Fruit fly (Drosophila melanogaster) whole organism, embryonic: Measurements from ENCODE around the gene CG7985.
A peak's percentile ranks its signal among the peaks of the same experiment; 100 is the strongest.

Experiments
- Abd-B ChIP-seq: fragments of 200-800 bp; sonication (Bioruptor generic); optimal IDR thresholded peaks from 2 replicates; lab custom pipeline; 2018; ENCODE audit warnings: missing biosample characterization, mild to moderate bottlenecking, missing genetic modification characterization, moderate library complexity
- Blimp-1 ChIP-seq: fragments of 200-800 bp; sonication (Bioruptor generic); optimal IDR thresholded peaks from 3 replicates; lab custom pipeline; 2018; ENCODE audit warnings: missing biosample characterization, missing genetic modification characterization, mild to moderate bottlenecking, moderate library complexity, missing genetic modification reagents
- CG11085 ChIP-seq: fragments of 200-800 bp; sonication (Bioruptor generic); IDR thresholded peaks from 2 replicates; pipeline ENCODE4 v1.3.6; 2022; ENCODE audit warnings: missing biosample characterization, missing genetic modification characterization
- CG12236 ChIP-seq: fragments of 200-800 bp; sonication (Bioruptor generic); optimal IDR thresholded peaks from 2 replicates; lab custom pipeline; 2016; ENCODE audit warnings: missing biosample characterization, missing genetic modification characterization
- CG12744 ChIP-seq: fragments of 200-800 bp; sonication (Bioruptor generic); optimal IDR thresholded peaks from 2 replicates; lab custom pipeline; 2016; ENCODE audit warnings: missing biosample characterization, missing genetic modification characterization
- CG17385 ChIP-seq: fragments of 200-800 bp; sonication (Bioruptor generic); optimal IDR thresholded peaks from 3 replicates; lab custom pipeline; 2018; ENCODE audit warnings: missing biosample characterization, mild to moderate bottlenecking, missing genetic modification characterization
- CG17802 ChIP-seq: fragments of 200-800 bp; sonication (Bioruptor generic); optimal IDR thresholded peaks from 2 replicates; lab custom pipeline; 2018; ENCODE audit warnings: missing biosample characterization, mild to moderate bottlenecking, missing genetic modification characterization, moderate library complexity
- CG18619 ChIP-seq: fragments of 200-800 bp; sonication (Bioruptor generic); optimal IDR thresholded peaks from 3 replicates; lab custom pipeline; 2017; ENCODE audit warnings: missing biosample characterization, mild to moderate bottlenecking, missing genetic modification characterization
- CG2678 ChIP-seq: fragments of 200-800 bp; sonication (Bioruptor generic); optimal IDR thresholded peaks from 3 replicates; lab custom pipeline; 2019; ENCODE audit warnings: missing biosample characterization, mild to moderate bottlenecking, missing genetic modification characterization, moderate library complexity
- CG2889 ChIP-seq: fragments of 200-800 bp; sonication (Bioruptor generic); IDR thresholded peaks from 3 replicates; pipeline ENCODE4 v1.3.6; 2022; ENCODE audit warnings: missing biosample characterization, missing genetic modification characterization
- CG30431 ChIP-seq: fragments of 200-800 bp; sonication (Bioruptor generic); optimal IDR thresholded peaks from 2 replicates; lab custom pipeline; 2017; ENCODE audit warnings: missing biosample characterization, missing genetic modification characterization
- CG31388 ChIP-seq: fragments of 200-800 bp; sonication (Bioruptor generic); optimal IDR thresholded peaks from 2 replicates; lab custom pipeline; 2016; ENCODE audit warnings: missing biosample characterization, missing genetic modification characterization
- CG32767 ChIP-seq: fragments of 200-800 bp; sonication (Bioruptor generic); IDR thresholded peaks from 2 replicates; pipeline ENCODE4 v1.3.6; 2022; ENCODE audit warnings: missing biosample characterization, missing genetic modification characterization
- CG3281 ChIP-seq: fragments of 200-800 bp; sonication (Bioruptor generic); optimal IDR thresholded peaks from 3 replicates; lab custom pipeline; 2017; ENCODE audit warnings: missing biosample characterization, mild to moderate bottlenecking, missing genetic modification characterization
- CG34224 ChIP-seq: fragments of 200-800 bp; sonication (Bioruptor generic); IDR thresholded peaks from 3 replicates; pipeline ENCODE4 v1.3.6; 2022; ENCODE audit warnings: missing biosample characterization, missing genetic modification characterization; ENCODE audit not compliant: partially characterized antibody
- CG4282 ChIP-seq: fragments of 200-800 bp; sonication (Bioruptor generic); optimal IDR thresholded peaks from 2 replicates; lab custom pipeline; 2016; ENCODE audit warnings: missing biosample characterization, missing genetic modification characterization
- CG8290 ChIP-seq, 3 experiments: fragments of 200-800 bp; sonication (Bioruptor generic); optimal IDR thresholded peaks; 2 replicates each; lab custom pipeline; 2016 to 2019; ENCODE audit warnings: missing biosample characterization in 3 of 3, missing genetic modification characterization in 3 of 3, mild to moderate bottlenecking in 2 of 3, moderate library complexity in 1 of 3
- CoRest ChIP-seq: fragments of 200-800 bp; sonication (Bioruptor generic); optimal IDR thresholded peaks from 3 replicates; lab custom pipeline; 2018; ENCODE audit warnings: missing biosample characterization, mild to moderate bottlenecking, missing genetic modification characterization, moderate library complexity
- D19A ChIP-seq: fragments of 200-800 bp; optimal IDR thresholded peaks from 3 replicates; lab custom pipeline; 2019; ENCODE audit warnings: missing biosample characterization, mild to moderate bottlenecking, missing genetic modification characterization, moderate library complexity
- Dbx ChIP-seq: fragments of 200-800 bp; sonication (Bioruptor generic); IDR thresholded peaks from 3 replicates; pipeline ENCODE4 v1.3.6; 2022; ENCODE audit warnings: missing biosample characterization, missing genetic modification characterization
- Dip3 ChIP-seq: fragments of 200-800 bp; sonication (Bioruptor generic); optimal IDR thresholded peaks from 3 replicates; lab custom pipeline; 2016; ENCODE audit warnings: missing biosample characterization, missing genetic modification characterization
- Doc2 ChIP-seq: fragments of 200-800 bp; sonication (Bioruptor generic); IDR thresholded peaks from 2 replicates; pipeline ENCODE4 v1.3.6; 2022; ENCODE audit warnings: missing biosample characterization, missing genetic modification characterization
- Dp ChIP-seq: fragments of 200-800 bp; sonication (Bioruptor generic); optimal IDR thresholded peaks from 2 replicates; lab custom pipeline; 2018; ENCODE audit warnings: missing biosample characterization, mild to moderate bottlenecking, missing genetic modification characterization, moderate library complexity
- H15 ChIP-seq: fragments of 200-800 bp; sonication (Bioruptor generic); IDR thresholded peaks from 3 replicates; pipeline ENCODE4 v1.3.6; 2022; ENCODE audit warnings: missing biosample characterization, missing genetic modification characterization
- HLH3B ChIP-seq: fragments of 200-800 bp; sonication (Bioruptor generic); IDR thresholded peaks from 2 replicates; pipeline ENCODE4 v1.3.6; 2022; ENCODE audit warnings: missing biosample characterization, missing genetic modification characterization
- HLHmδ ChIP-seq: fragments of 200-800 bp; sonication (Bioruptor generic); optimal IDR thresholded peaks from 2 replicates; lab custom pipeline; 2018; ENCODE audit warnings: missing biosample characterization, mild to moderate bottlenecking, missing genetic modification characterization, moderate library complexity
- Hey ChIP-seq: fragments of 200-800 bp; sonication (Bioruptor generic); optimal IDR thresholded peaks from 3 replicates; lab custom pipeline; 2018; ENCODE audit warnings: missing biosample characterization, mild to moderate bottlenecking, missing genetic modification characterization
- Hr78 ChIP-seq, 2 experiments: fragments of 200-800 bp in 1 of 2; fragments of >200 bp in 1 of 2; sonication (Bioruptor generic) in 1 of 2; optimal IDR thresholded peaks; 2 replicates each; lab custom pipeline; 2017 to 2019; ENCODE audit warnings: missing biosample characterization in 2 of 2, missing genetic modification characterization in 2 of 2, mild to moderate bottlenecking in 1 of 2, moderate library complexity in 1 of 2
- Jarid2 ChIP-seq: fragments of 200-800 bp; sonication (Bioruptor generic); optimal IDR thresholded peaks from 3 replicates; lab custom pipeline; 2017; ENCODE audit warnings: mild to moderate bottlenecking, missing biosample characterization, missing genetic modification reagents, missing genetic modification characterization
- MBD-R2 ChIP-seq: fragments of 200-800 bp; sonication (Bioruptor generic); IDR thresholded peaks from 2 replicates; pipeline ENCODE4 v1.3.6; 2022; ENCODE audit warnings: missing biosample characterization, missing genetic modification characterization
- Mad ChIP-seq: fragments of 200-800 bp; sonication (Bioruptor generic); optimal IDR thresholded peaks from 2 replicates; lab custom pipeline; 2016; ENCODE audit warnings: missing biosample characterization, missing genetic modification characterization
- NfI ChIP-seq: fragments of 200-800 bp; sonication (Bioruptor generic); optimal IDR thresholded peaks from 3 replicates; lab custom pipeline; 2018; ENCODE audit warnings: missing biosample characterization, mild to moderate bottlenecking, missing genetic modification characterization, moderate library complexity
- Rfx ChIP-seq: fragments of 200-800 bp; sonication (Bioruptor generic); IDR thresholded peaks from 2 replicates; pipeline ENCODE4 v1.3.6; 2022; ENCODE audit warnings: missing biosample characterization, missing genetic modification characterization
- Sox100B ChIP-seq: fragments of 200-800 bp; sonication (Bioruptor generic); optimal IDR thresholded peaks from 3 replicates; lab custom pipeline; 2018; ENCODE audit warnings: missing biosample characterization, mild to moderate bottlenecking, missing genetic modification characterization
- Usf ChIP-seq: fragments of 200-800 bp; sonication (Bioruptor generic); optimal IDR thresholded peaks from 2 replicates; lab custom pipeline; 2017; ENCODE audit warnings: missing genotype, missing biosample characterization, missing genetic modification characterization
- ara ChIP-seq: fragments of 200-800 bp; sonication (Bioruptor generic); IDR thresholded peaks from 2 replicates; pipeline ENCODE4 v1.3.6; 2022; ENCODE audit warnings: missing biosample characterization, missing genetic modification characterization
- btn ChIP-seq: fragments of 200-800 bp; sonication (Bioruptor generic); optimal IDR thresholded peaks from 2 replicates; lab custom pipeline; 2016; ENCODE audit warnings: missing biosample characterization, missing genetic modification characterization
- chn ChIP-seq: fragments of 200-800 bp; sonication (Bioruptor generic); optimal IDR thresholded peaks from 2 replicates; lab custom pipeline; 2016; ENCODE audit warnings: missing biosample characterization, missing genetic modification characterization
- fd3F ChIP-seq: fragments of 200-800 bp; sonication (Bioruptor generic); optimal IDR thresholded peaks from 2 replicates; lab custom pipeline; 2018; ENCODE audit warnings: missing biosample characterization, mild to moderate bottlenecking, missing genetic modification characterization, moderate library complexity
- fru ChIP-seq: fragments of >200 bp; optimal IDR thresholded peaks from 2 replicates; lab custom pipeline; 2017
- gsb ChIP-seq: fragments of 200-800 bp; sonication (Bioruptor generic); IDR thresholded peaks from 2 replicates; pipeline ENCODE4 v1.3.6; 2022; ENCODE audit warnings: missing biosample characterization, missing genetic modification characterization
- jigr1 ChIP-seq: fragments of 200-800 bp; sonication (Bioruptor generic); IDR thresholded peaks from 3 replicates; pipeline ENCODE4 v1.3.6; 2022; ENCODE audit warnings: missing biosample characterization, missing genetic modification characterization
- lbe ChIP-seq: fragments of 200-800 bp; sonication (Bioruptor generic); optimal IDR thresholded peaks from 2 replicates; lab custom pipeline; 2016; ENCODE audit warnings: missing biosample characterization, mild to moderate bottlenecking, missing genetic modification characterization
- nerfin-1 ChIP-seq: fragments of 200-800 bp; sonication (Bioruptor generic); optimal IDR thresholded peaks from 3 replicates; lab custom pipeline; 2019; ENCODE audit warnings: missing biosample characterization, mild to moderate bottlenecking, missing genetic modification characterization, moderate library complexity
- shn ChIP-seq: fragments of 200-800 bp; sonication (Bioruptor generic); optimal IDR thresholded peaks from 3 replicates; lab custom pipeline; 2016; ENCODE audit warnings: missing biosample characterization, missing genetic modification characterization
- vnd ChIP-seq: fragments of 200-800 bp; sonication (Bioruptor generic); IDR thresholded peaks from 3 replicates; pipeline ENCODE4 v1.3.6; 2022; ENCODE audit warnings: missing biosample characterization, missing genetic modification characterization; ENCODE audit not compliant: partially characterized antibody
- wdn ChIP-seq: fragments of 200-800 bp; sonication (Bioruptor generic); IDR thresholded peaks from 2 replicates; pipeline ENCODE4 v1.3.6; 2022; ENCODE audit warnings: missing biosample characterization, missing genetic modification characterization

Gene CG7985

dm6 chr3R:18171983-18172967 lies 27.4 kb upstream of the CG7985 start (continued):
- TF ChIP-seq wdn (peak; percentile 73; the same call in 1 of the 2 replicates), btn (GFP tag; lab: Kevin White, UChicago) (peak; percentile 74), CG12236 (GFP tag; lab: Kevin White, UChicago) (peak; percentile 93), CG8290 (GFP tag; optimal IDR thresholded peaks at IDR 0.05; lab: Kevin White, UChicago) (peak; percentile 71), CG8290 (tag; optimal IDR thresholded peaks at IDR 0.05; lab: Kevin White, UChicago) (peak in 1 of 2 experiments; percentile 67), Abd-B (peak; percentile 95), NfI (GFP tag; lab: Kevin White, UChicago) (peak; percentile 92), HLH3B (GFP tag; lab: Robert Waterston, UW) (peak; percentile 87), Mad (GFP tag; lab: Kevin White, UChicago) (peak; percentile 89), CG17802 (tag; lab: Kevin White, UChicago) (peak; percentile 54), CG12744 (peak; percentile 90), chn (GFP tag; lab: Kevin White, UChicago) (peak; percentile 94), jigr1 (GFP tag; lab: Robert Waterston, UW) (peak; percentile 48; the same call in 2 of the 3 replicates), Dip3 (peak; percentile 85), shn (GFP tag; lab: Kevin White, UChicago) (peak; percentile 90), CoRest (tag; lab: Kevin White, UChicago) (peak; percentile 96), Hey (tag; lab: Kevin White, UChicago) (peak; percentile 52), Doc2 (GFP tag; lab: Robert Waterston, UW) (peak; percentile 58; the same call in 1 of the 2 replicates), ara (peak; percentile 81), Usf (GFP tag; lab: Kevin White, UChicago) (peak; percentile 79), CG17385 (GFP tag; lab: Kevin White, UChicago) (peak; percentile 91), CG32767 (peak; percentile 82), CG2678 (tag; lab: Kevin White, UChicago) (peak; percentile 97), CG2889 (peak; percentile 71; the same call in 2 of the 3 replicates), Rfx (GFP tag; lab: Robert Waterston, UW) (peak; percentile 84), CG18619 (GFP tag; lab: Kevin White, UChicago) (peak; percentile 93), HLHmδ (no peak), CG4282 (GFP tag; lab: Kevin White, UChicago) (peak; percentile 50), nerfin-1 (peak; percentile 93), CG31388 (GFP tag; lab: Kevin White, UChicago) (peak; percentile 77), vnd (GFP tag; lab: Robert Waterston, UW) (no peak), CG11085 (GFP tag; lab: Robert Waterston, UW) (peak; percentile 71), MBD-R2 (GFP tag; lab: Robert Waterston, UW) (peak; percentile 57; the same call in 1 of the 2 replicates), Blimp-1 (GFP tag; lab: Kevin White, UChicago) (peak; percentile 91), Sox100B (GFP tag; lab: Kevin White, UChicago) (peak; percentile 96), Dp (peak; percentile 16), D19A (tag; lab: Kevin White, UChicago) (peak; percentile 92), fru (lab: Kevin White, UChicago) (no peak), Hr78 (GFP tag; optimal IDR thresholded peaks at IDR 0.05; lab: Kevin White, UChicago) (peak in 1 of 2 experiments; percentile 90), CG34224 (GFP tag; lab: Robert Waterston, UW) (no peak), CG3281 (GFP tag; lab: Kevin White, UChicago) (peak; percentile 94), lbe (GFP tag; lab: Kevin White, UChicago) (no peak), fd3F (GFP tag; lab: Kevin White, UChicago) (peak; percentile 88), Dbx (peak; percentile 83), gsb (GFP tag; lab: Robert Waterston, UW) (peak; percentile 73), CG30431 (peak; percentile 87), Jarid2 (GFP tag; lab: Kevin White, UChicago) (peak; percentile 77), H15 (GFP tag; lab: Robert Waterston, UW) (peak; percentile 75)
